Fruit fly (Drosophila melanogaster) ovary, adult (tissue): ENCODE results near the gene SelT.

Experiments used
- CG17801 ChIP-seq: fragments of 200-800 bp; optimal IDR thresholded peaks from 2 replicates; lab custom pipeline; 2019; ENCODE audit warnings: missing biosample characterization, mild to moderate bottlenecking, missing genetic modification characterization, moderate library complexity; ENCODE audit not compliant: partially characterized antibody

Gene SelT

DNA sequence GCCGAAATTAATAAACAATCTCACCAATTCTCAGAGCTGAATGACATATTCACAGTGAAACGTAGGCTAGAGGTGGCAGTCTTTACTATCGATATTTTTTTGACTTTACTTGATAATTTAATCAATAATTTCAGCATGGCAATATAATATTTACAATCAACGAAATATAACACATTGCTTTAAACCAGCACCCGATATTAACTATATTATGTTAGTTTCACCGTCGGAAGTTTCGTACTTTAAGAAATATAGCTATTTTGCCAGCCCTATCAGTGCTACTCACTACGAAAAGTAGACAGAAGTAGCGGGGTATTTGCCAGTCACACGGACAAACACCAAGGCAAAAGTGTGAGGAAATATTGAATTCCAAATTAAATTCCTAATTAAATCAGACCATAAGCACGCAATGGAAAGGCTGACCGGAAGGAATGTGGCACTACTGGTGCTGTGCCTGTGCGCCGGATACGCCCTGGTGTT, at the start of gene SelT, which contains the start of the genes CG31917 and Tfb5:
Gene SelT, plus strand, starts transcription at position 139 of the 477 bp plus-strand sequence.
Gene CG31917, minus strand, starts transcription at position 51 of the 477 bp plus-strand sequence.
Gene Tfb5, minus strand, starts transcription at position 51 of the 477 bp plus-strand sequence.
- peak; percentile 73 for TF ChIP-seq CG17801 (GFP tag; lab: Kevin White, UChicago)

DNA sequence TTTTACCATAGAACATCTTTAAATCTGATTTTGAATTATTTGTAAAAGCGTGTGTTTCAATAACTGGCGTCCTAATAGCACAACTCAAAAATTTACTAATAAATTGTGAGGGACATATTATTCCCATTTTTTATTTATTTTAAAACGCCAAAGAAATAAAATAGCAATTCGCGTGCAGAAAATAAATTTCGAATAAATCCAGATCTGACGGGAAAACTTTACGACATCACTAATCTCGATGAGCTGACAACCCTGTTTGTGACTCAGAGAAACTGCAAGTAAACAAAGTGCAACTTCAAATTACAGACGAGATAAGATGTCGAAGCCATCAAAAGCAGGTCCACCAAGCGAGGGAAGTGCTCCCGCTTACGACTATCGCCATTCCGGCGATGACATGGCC, 45.3 kb upstream of the SelT start, which contains the start of gene CG34125:
Gene CG34125, plus strand, starts transcription at position 254 of the 400 bp plus-strand sequence.
- TF ChIP-seq CG17801 (GFP tag; lab: Kevin White, UChicago), result peak; percentile 13

- no peak for TF ChIP-seq CG17801 (GFP tag; lab: Kevin White, UChicago)
Observed at dm6 chr2L:4965923-4966322, 44.8 kb upstream of the SelT start.

DNA sequence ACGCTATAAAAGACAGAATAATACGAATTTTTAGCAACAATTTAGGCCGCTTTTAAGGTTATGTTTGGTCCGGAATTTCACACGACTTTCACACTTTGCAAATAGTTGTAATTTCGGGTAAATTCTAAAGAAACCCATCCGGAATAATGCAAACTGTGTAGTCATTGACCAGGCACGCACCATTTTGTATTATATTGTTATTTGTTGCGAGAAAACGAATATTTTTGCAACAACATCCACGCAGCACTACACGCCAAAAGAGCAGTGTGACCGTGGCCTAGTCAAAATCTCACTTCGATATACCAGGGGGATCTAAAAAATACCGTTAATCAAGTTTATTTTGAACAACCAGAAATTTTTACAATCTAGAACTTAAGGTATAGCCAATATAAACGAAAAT, 43.2 kb upstream of the SelT start, which contains the start of gene eIF3i:
Gene eIF3i, minus strand, starts transcription at position 265 of the 400 bp plus-strand sequence.
- no peak for TF ChIP-seq CG17801 (GFP tag; lab: Kevin White, UChicago)

- no peak for TF ChIP-seq CG17801 (GFP tag; lab: Kevin White, UChicago)
Observed at dm6 chr2L:4968767-4969166, 42.0 kb upstream of the SelT start, which contains the start of the genes Scox and Polr1C. TSS of gene Scox (minus strand) at chr2L:4968935. TSS of gene Polr1C (plus strand) at chr2L:4969004.

DNA sequence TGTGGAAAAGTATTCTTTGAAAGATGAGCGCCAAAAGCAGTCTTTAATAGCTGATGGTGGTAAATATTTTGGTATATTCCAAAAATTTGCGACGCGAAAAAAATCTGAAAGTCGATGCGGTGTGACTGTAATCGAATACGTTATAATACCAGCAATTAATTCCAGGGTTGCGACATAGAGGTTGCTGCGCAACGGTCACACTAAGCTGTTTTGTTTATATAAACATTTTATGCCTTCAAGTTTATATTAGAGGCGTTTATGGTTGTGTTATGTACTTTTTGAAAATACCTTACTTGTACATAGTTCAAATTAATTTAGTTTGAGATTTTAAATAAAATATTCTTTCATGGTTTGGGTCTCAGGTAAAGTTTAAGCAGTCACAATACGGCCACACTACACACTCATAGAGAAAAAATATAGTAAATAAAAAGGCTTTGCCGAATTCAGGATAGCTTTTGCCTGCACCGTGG, 39.4 kb upstream of the SelT start, which contains the start of gene CG14043:
Gene CG14043, plus strand, starts transcription at position 374 of the 470 bp plus-strand sequence.
- TF ChIP-seq CG17801 (GFP tag; lab: Kevin White, UChicago), result peak; percentile 7

DNA sequence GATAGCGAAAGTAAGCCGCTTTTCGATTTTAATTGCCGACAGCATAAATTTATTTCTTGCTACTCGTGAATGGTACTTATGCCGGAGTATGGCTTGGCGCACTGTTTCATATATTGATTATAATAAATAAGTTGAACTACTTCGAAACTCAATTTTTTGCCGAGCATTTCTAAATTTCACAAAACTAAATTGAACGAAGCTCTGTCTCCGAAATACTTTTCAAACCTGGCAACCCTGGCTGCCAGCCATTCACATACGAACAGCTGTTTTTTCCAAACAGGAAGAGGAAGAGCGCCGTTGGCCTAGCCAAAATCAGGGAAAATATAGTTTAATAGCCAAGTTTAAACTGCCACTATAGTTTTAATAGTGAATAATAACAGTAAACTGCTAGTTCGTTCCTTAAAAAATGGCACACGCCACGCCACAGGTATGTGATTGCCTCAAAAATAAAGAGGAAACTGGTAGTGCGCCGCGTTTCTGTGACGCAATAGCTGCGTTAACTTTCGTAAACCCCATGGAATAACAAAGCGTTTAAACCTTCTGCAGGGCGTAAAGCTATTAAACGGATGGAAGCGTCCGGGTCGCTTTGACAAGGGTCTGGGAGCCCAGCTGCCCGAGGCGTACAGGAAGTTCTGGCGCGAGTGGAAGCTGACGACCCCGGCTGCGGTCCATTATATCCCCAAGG, 36.8 kb upstream of the SelT start, which contains the start of gene mRpL28:
Gene mRpL28, plus strand, starts transcription at position 246 of the 685 bp plus-strand sequence.
- peak; percentile 10 for TF ChIP-seq CG17801 (GFP tag; lab: Kevin White, UChicago)

DNA sequence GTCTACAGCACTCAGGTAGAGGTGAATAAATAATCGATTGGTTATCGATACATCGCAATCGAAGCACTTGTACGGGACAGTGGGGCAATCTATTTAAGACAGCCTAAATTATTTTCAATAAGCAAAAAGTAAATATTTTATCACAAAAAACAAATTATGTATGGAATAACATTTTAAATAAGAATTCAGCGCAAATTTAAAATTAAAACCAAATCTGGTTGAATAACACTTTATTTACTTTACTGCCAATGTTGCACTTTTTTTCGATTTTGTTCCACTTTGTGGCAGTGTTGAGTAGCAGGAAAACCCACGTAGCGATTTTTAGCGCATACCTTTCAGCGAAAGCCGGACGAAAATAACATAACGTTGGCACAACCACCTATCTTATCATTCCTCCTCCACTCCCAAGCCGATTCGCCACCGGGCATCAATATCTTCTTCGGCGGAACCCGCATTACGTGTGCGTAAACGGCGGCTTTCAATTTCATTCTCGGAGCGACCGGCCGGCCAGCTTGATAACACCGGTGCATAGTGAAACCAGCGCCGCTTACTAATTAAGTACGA, 33.7 kb upstream of the SelT start, which contains the start of the genes Gmd and CG3792:
Gene Gmd, minus strand, starts transcription at position 36 of the 564 bp plus-strand sequence.
Gene CG3792, plus strand, starts transcription at position 325 of the 564 bp plus-strand sequence.
- TF ChIP-seq CG17801 (GFP tag; lab: Kevin White, UChicago), result peak; percentile 94

dm6 chr2L:4979138-4979537, 31.6 kb upstream of the SelT start, which contains the start of gene CG8891:
TSS of gene CG8891 (minus strand) at chr2L:4979379.
- TF ChIP-seq CG17801 (GFP tag; lab: Kevin White, UChicago), result no peak

- TF ChIP-seq CG17801 (GFP tag; lab: Kevin White, UChicago), result peak; percentile 96
Observed at dm6 chr2L:4981278-4981966, 29.3 kb upstream of the SelT start, which contains the start of the genes CG8892 and CG34126. TSS of gene CG8892 (minus strand) at chr2L:4981592. TSS of gene CG34126 (plus strand) at chr2L:4981614.

dm6 chr2L:4982098-4982646, 28.6 kb upstream of the SelT start:
- no peak for TF ChIP-seq CG17801 (GFP tag; lab: Kevin White, UChicago)

- no peak for TF ChIP-seq CG17801 (GFP tag; lab: Kevin White, UChicago)
Observed at dm6 chr2L:4995010-4995836, 15.5 kb upstream of the SelT start.

DNA sequence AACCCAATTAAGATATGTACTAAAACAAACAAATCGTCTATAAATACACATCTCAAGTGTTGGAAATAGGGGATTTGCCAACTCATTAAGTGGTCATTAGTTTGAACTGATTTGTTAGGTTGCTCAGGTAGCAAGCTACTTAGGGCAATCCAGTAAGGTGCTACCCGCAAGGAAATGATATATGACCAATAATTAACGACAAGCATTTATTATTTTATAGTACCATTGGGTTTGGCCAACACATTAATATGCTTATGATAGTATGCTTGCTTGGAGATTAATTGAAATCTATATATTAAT, 14.9 kb upstream of the SelT start:
- TF ChIP-seq CG17801 (GFP tag; lab: Kevin White, UChicago), result no peak
